Fruit fly (Drosophila melanogaster): ENCODE measurements around the gene CG15387.

CG15387 gene

dm6 chr2L:2202018-2202852 is 23.9 kb downstream of the CG15387 start (continued):
- TF ChIP-seq nmo (GFP tag; optimal IDR thresholded peaks at IDR 0.05) (peak; percentile 100), Antp (GFP tag; optimal IDR thresholded peaks at IDR 0.05) (peak; percentile 97), Asciz (GFP tag; optimal IDR thresholded peaks at IDR 0.05) (peak; percentile 100), fru (optimal IDR thresholded peaks at IDR 0.05) (no peak), CG16779 (GFP tag; IDR thresholded peaks at IDR 0.05) (0 out of 2 replicates have a peak, but pooled peaks have one; percentile 35), bowl (GFP tag; IDR thresholded peaks at IDR 0.05) (peak; percentile 95), CG32772 (GFP tag; IDR thresholded peaks at IDR 0.05) (peak; percentile 99), Bteb2 (GFP tag; optimal IDR thresholded peaks at IDR 0.05) (peak; percentile 93), Mes4 (GFP tag; optimal IDR thresholded peaks at IDR 0.05) (peak; percentile 99), CG11695 (GFP tag; IDR thresholded peaks at IDR 0.05) (peak; percentile 98), CG6272 (GFP tag; IDR thresholded peaks at IDR 0.05) (peak; percentile 98), dmrt99B (tag; optimal IDR thresholded peaks at IDR 0.05) (peak; percentile 99), CG10654 (GFP tag; optimal IDR thresholded peaks at IDR 0.05) (peak; percentile 98), CG33213 (GFP tag; optimal IDR thresholded peaks at IDR 0.05) (peak; percentile 98), ab (GFP tag; optimal IDR thresholded peaks at IDR 0.05) (peak; percentile 95), Stat92E (GFP tag; optimal IDR thresholded peaks at IDR 0.05) (peak in 1 of 3 experiments; percentile 100), cas (GFP tag; IDR thresholded peaks at IDR 0.05) (peak; percentile 79), esg (GFP tag; conservative IDR thresholded peaks at IDR 0.05) (peak; percentile 98), Hr51 (GFP tag; optimal IDR thresholded peaks at IDR 0.05) (peak; percentile 95 to 99), CG1647 (GFP tag; optimal IDR thresholded peaks at IDR 0.05) (peak; percentile 96), CG6791 (GFP tag; IDR thresholded peaks at IDR 0.05; ENCODE audit: partially characterized antibody) (peak; percentile 85), CG15601 (tag; optimal IDR thresholded peaks at IDR 0.05) (peak; percentile 99), CG1603 (tag; optimal IDR thresholded peaks at IDR 0.05) (peak; percentile 99), D19A (tag; optimal IDR thresholded peaks at IDR 0.05) (peak; percentile 98), CG14860 (GFP tag; IDR thresholded peaks at IDR 0.05; ENCODE audit: partially characterized antibody) (peak; percentile 85), GATAe (GFP tag; conservative IDR thresholded peaks at IDR 0.05) (0 out of 2 replicates have a peak, but pooled peaks have one; percentile 22), MTF-1 (GFP tag; optimal IDR thresholded peaks at IDR 0.05; ENCODE audit: borderline replicate concordance) (peak; percentile 98), CG3407 (GFP tag; optimal IDR thresholded peaks at IDR 0.05) (peak; percentile 99), bab2 (GFP tag; optimal IDR thresholded peaks at IDR 0.05) (peak; percentile 98), dpn (GFP tag; optimal IDR thresholded peaks at IDR 0.05) (peak; percentile 97 to 98), ap (GFP tag; IDR thresholded peaks at IDR 0.05) (peak; percentile 99), ci (GFP tag; IDR thresholded peaks at IDR 0.05) (peak; percentile 100), chn (GFP tag; optimal IDR thresholded peaks at IDR 0.05) (peak; percentile 99), Doc2 (GFP tag; IDR thresholded peaks at IDR 0.05) (peak; percentile 86), tap (tag; optimal IDR thresholded peaks at IDR 0.05) (peak; percentile 99), ems (GFP tag; optimal IDR thresholded peaks at IDR 0.05) (peak; percentile 98), gce (GFP tag; IDR thresholded peaks at IDR 0.05) (peak; percentile 100), B-H2 (GFP tag; optimal IDR thresholded peaks at IDR 0.05) (no peak), sima (GFP tag; optimal IDR thresholded peaks at IDR 0.05) (peak; percentile 90), CG17612 (GFP tag; IDR thresholded peaks at IDR 0.05) (peak; percentile 95), ato (GFP tag; IDR thresholded peaks at IDR 0.05; ENCODE audit: partially characterized antibody) (peak; percentile 21; the same call in 1 of the 2 replicates), Ravus (GFP tag; IDR thresholded peaks at IDR 0.05) (peak; percentile 94), CG7357 (GFP tag; IDR thresholded peaks at IDR 0.05) (peak; percentile 94), p53 (GFP tag; optimal IDR thresholded peaks at IDR 0.05) (peak; percentile 91), az2 (GFP tag; optimal IDR thresholded peaks at IDR 0.05) (peak; percentile 100), pfk (GFP tag; optimal IDR thresholded peaks at IDR 0.05) (no peak), exex (tag; optimal IDR thresholded peaks at IDR 0.05) (peak; percentile 59), pan (optimal IDR thresholded peaks at IDR 0.05) (no peak), pan (GFP tag; optimal IDR thresholded peaks at IDR 0.05 in 1 of 2, IDR thresholded peaks at IDR 0.05 in 1 of 2) (peak in 1 of 2 experiments; percentile 99)

All from whole organism, embryonic.